Worm (Caenorhabditis elegans) whole organism, young adult: ENCODE results near the gene F23D12.3.

Experiments
- B0019.2 ChIP-seq: fragments of 200-800 bp; sonication (Bioruptor generic); conservative IDR thresholded peaks from 2 replicates; pipeline ENCODE4 v1.3.6; 2022; ENCODE audit warnings: missing genetic modification reagents, missing genetic modification characterization, missing compliant biosample characterization
- B0336.3 ChIP-seq: fragments of 200-800 bp; sonication (Bioruptor generic); IDR thresholded peaks from 2 replicates; pipeline ENCODE4 v1.3.6; 2022; ENCODE audit warnings: missing genetic modification characterization, missing compliant biosample characterization
- C06A6.2 ChIP-seq: fragments of 200-800 bp; sonication (Bioruptor generic); conservative IDR thresholded peaks from 2 replicates; pipeline ENCODE4 v1.3.6; 2022; ENCODE audit warnings: missing genetic modification characterization, missing compliant biosample characterization
- C17E4.6 ChIP-seq: fragments of 200-800 bp; sonication (Bioruptor generic); IDR thresholded peaks from 2 replicates; pipeline ENCODE4 v1.3.6; 2022; ENCODE audit warnings: missing genetic modification reagents, missing genetic modification characterization, missing compliant biosample characterization
- F52B5.7 ChIP-seq: sonication (generic microtip); optimal IDR thresholded peaks from 2 replicates; lab custom pipeline; 2016; ENCODE audit warnings: mild to moderate bottlenecking, missing genetic modification characterization, missing compliant biosample characterization
- K12H6.12 ChIP-seq: fragments of 200-800 bp; sonication (Bioruptor generic); optimal IDR thresholded peaks from 2 replicates; lab custom pipeline; 2018; ENCODE audit warnings: mild to moderate bottlenecking, missing genetic modification characterization, missing compliant biosample characterization
- Y53G8AR.9 ChIP-seq: fragments of 200-800 bp; sonication (Bioruptor generic); conservative IDR thresholded peaks from 2 replicates; pipeline ENCODE4 v1.3.6; 2022; ENCODE audit warnings: missing genetic modification reagents, missing genetic modification characterization, missing compliant biosample characterization
- Y67H2A.10 ChIP-seq: fragments of 200-800 bp; sonication (Bioruptor generic); conservative IDR thresholded peaks from 2 replicates; pipeline ENCODE4 v1.3.6; 2022; ENCODE audit warnings: missing genetic modification reagents, missing genetic modification characterization, missing compliant biosample characterization
- Y95B8A.8 ChIP-seq: fragments of 200-800 bp; sonication (Bioruptor generic); IDR thresholded peaks from 2 replicates; pipeline ENCODE4 v1.3.6; 2022; ENCODE audit warnings: missing genetic modification reagents, missing genetic modification characterization, missing compliant biosample characterization
- ama-1 ChIP-seq, 3 experiments: fragments of 150-350 bp in 1 of 3; sonication (generic microtip) in 2 of 3; optimal IDR thresholded peaks; 2 replicates each; lab custom pipeline; 2014 to 2018; ENCODE audit warnings: missing biosample characterization in 2 of 3, missing genetic modification characterization in 2 of 3, missing genetic modification reagents in 2 of 3
- atf-7 ChIP-seq: sonication (generic microtip); optimal IDR thresholded peaks from 2 replicates; lab custom pipeline; 2017; ENCODE audit warnings: mild to moderate bottlenecking, missing genetic modification characterization, missing compliant biosample characterization
- athp-1 ChIP-seq: sonication (generic microtip); optimal IDR thresholded peaks from 2 replicates; lab custom pipeline; 2017; ENCODE audit warnings: mild to moderate bottlenecking, missing genetic modification characterization, missing compliant biosample characterization
- attf-5 ChIP-seq: fragments of 200-800 bp; sonication (Bioruptor generic); optimal IDR thresholded peaks from 2 replicates; lab custom pipeline; 2018; ENCODE audit warnings: mild to moderate bottlenecking, missing genetic modification characterization, missing compliant biosample characterization
- bed-2 ChIP-seq: fragments of 200-800 bp; sonication (Bioruptor generic); IDR thresholded peaks from 2 replicates; pipeline ENCODE4 v1.3.6; 2022; ENCODE audit warnings: missing genetic modification reagents, missing genetic modification characterization, missing compliant biosample characterization
- ceh-100 ChIP-seq: fragments of 200-800 bp; sonication (Bioruptor generic); IDR thresholded peaks from 2 replicates; pipeline ENCODE4 v1.3.6; 2022; ENCODE audit warnings: missing genetic modification reagents, missing genetic modification characterization, missing compliant biosample characterization
- dox-1 ChIP-seq: fragments of 200-800 bp; sonication (Bioruptor generic); IDR thresholded peaks from 2 replicates; pipeline ENCODE4 v1.3.6; 2022; ENCODE audit warnings: missing genetic modification reagents, missing genetic modification characterization, missing compliant biosample characterization
- ets-4 ChIP-seq: fragments of 200-800 bp; sonication (Bioruptor generic); optimal IDR thresholded peaks from 2 replicates; lab custom pipeline; 2018; ENCODE audit warnings: mild to moderate bottlenecking, missing genetic modification characterization, missing compliant biosample characterization
- lin-40 ChIP-seq: sonication (generic microtip); optimal IDR thresholded peaks from 2 replicates; lab custom pipeline; 2016; ENCODE audit warnings: missing genetic modification characterization, mild to moderate bottlenecking, missing compliant biosample characterization, missing genotype, missing genetic modification reagents
- madf-6 ChIP-seq: fragments of 200-800 bp; sonication (Bioruptor generic); IDR thresholded peaks from 2 replicates; pipeline ENCODE4 v1.3.6; 2022; ENCODE audit warnings: missing genetic modification reagents, missing genetic modification characterization, missing compliant biosample characterization
- madf-8 ChIP-seq: fragments of 200-800 bp; sonication (Bioruptor generic); conservative IDR thresholded peaks from 2 replicates; pipeline ENCODE4 v1.3.6; 2022; ENCODE audit warnings: missing genetic modification reagents, missing genetic modification characterization, missing compliant biosample characterization
- mcd-1 ChIP-seq: fragments of 200-800 bp; sonication (Bioruptor generic); IDR thresholded peaks from 2 replicates; pipeline ENCODE4 v1.3.6; 2022; ENCODE audit warnings: missing genetic modification reagents, missing genetic modification characterization, missing compliant biosample characterization
- nhr-179 ChIP-seq: sonication (generic microtip); optimal IDR thresholded peaks from 2 replicates; lab custom pipeline; 2016; ENCODE audit warnings: mild to moderate bottlenecking, missing genetic modification characterization, missing compliant biosample characterization
- nhr-27 ChIP-seq: fragments of 200-800 bp; sonication (Bioruptor generic); optimal IDR thresholded peaks from 2 replicates; lab custom pipeline; 2018; ENCODE audit warnings: mild to moderate bottlenecking, missing genetic modification characterization, moderate library complexity, missing compliant biosample characterization
- rpc-1 ChIP-seq, 2 experiments: fragments of 150-350 bp in 1 of 2; sonication (generic microtip) in 1 of 2; optimal IDR thresholded peaks; 2 replicates each; lab custom pipeline; 2014 to 2018; ENCODE audit warnings: missing biosample characterization in 1 of 2, missing genetic modification characterization in 1 of 2, missing genetic modification reagents in 1 of 2, missing genotype in 1 of 2
- sdz-38 ChIP-seq: sonication (generic microtip); optimal IDR thresholded peaks from 2 replicates; lab custom pipeline; 2016; ENCODE audit warnings: missing genotype, missing genetic modification characterization, missing compliant biosample characterization
- snpc-1.1 ChIP-seq: sonication (generic microtip); optimal IDR thresholded peaks from 2 replicates; lab custom pipeline; 2017; ENCODE audit warnings: missing genetic modification characterization, mild to moderate bottlenecking, missing compliant biosample characterization, antibody characterized with exemption, moderate library complexity, missing genotype, missing genetic modification reagents; ENCODE audit not compliant: insufficient read depth
- somi-1 ChIP-seq: fragments of 200-800 bp; sonication (Bioruptor generic); optimal IDR thresholded peaks from 2 replicates; lab custom pipeline; 2018; ENCODE audit warnings: mild to moderate bottlenecking, missing genetic modification characterization, missing compliant biosample characterization
- sptf-2 ChIP-seq: fragments of 200-800 bp; sonication (Bioruptor generic); optimal IDR thresholded peaks from 2 replicates; lab custom pipeline; 2018; ENCODE audit warnings: mild to moderate bottlenecking, missing genetic modification characterization, missing compliant biosample characterization
- tbp1 ChIP-seq: fragments of 200-800 bp; sonication (Bioruptor generic); optimal IDR thresholded peaks from 2 replicates; lab custom pipeline; 2018; ENCODE audit warnings: mild to moderate bottlenecking, missing genetic modification characterization, missing compliant biosample characterization
- tlf-1 ChIP-seq: fragments of 200-800 bp; sonication (Bioruptor generic); optimal IDR thresholded peaks from 2 replicates; lab custom pipeline; 2018; ENCODE audit warnings: mild to moderate bottlenecking, missing genetic modification characterization, missing compliant biosample characterization
- xnd-1 ChIP-seq: sonication (generic microtip); optimal IDR thresholded peaks from 2 replicates; lab custom pipeline; 2016; ENCODE audit warnings: missing genotype, missing genetic modification reagents, missing genetic modification characterization, missing compliant biosample characterization
- zfh-2 ChIP-seq: fragments of 200-800 bp; sonication (Bioruptor generic); conservative IDR thresholded peaks from 2 replicates; pipeline ENCODE4 v1.3.6; 2022; ENCODE audit warnings: missing genetic modification reagents, missing genetic modification characterization, missing compliant biosample characterization
- zim-3 ChIP-seq: sonication (generic microtip); optimal IDR thresholded peaks from 2 replicates; lab custom pipeline; 2017; ENCODE audit warnings: mild to moderate bottlenecking, missing genetic modification characterization, moderate library complexity, missing compliant biosample characterization
- ztf-18 ChIP-seq: sonication (generic microtip); optimal IDR thresholded peaks from 2 replicates; lab custom pipeline; 2016; ENCODE audit warnings: missing genotype, mild to moderate bottlenecking, missing genetic modification characterization, missing compliant biosample characterization
- ztf-22 ChIP-seq: fragments of 200-800 bp; sonication (Bioruptor generic); optimal IDR thresholded peaks from 2 replicates; lab custom pipeline; 2018; ENCODE audit warnings: mild to moderate bottlenecking, missing genetic modification characterization, moderate library complexity, missing compliant biosample characterization

Gene F23D12.3

DNA sequence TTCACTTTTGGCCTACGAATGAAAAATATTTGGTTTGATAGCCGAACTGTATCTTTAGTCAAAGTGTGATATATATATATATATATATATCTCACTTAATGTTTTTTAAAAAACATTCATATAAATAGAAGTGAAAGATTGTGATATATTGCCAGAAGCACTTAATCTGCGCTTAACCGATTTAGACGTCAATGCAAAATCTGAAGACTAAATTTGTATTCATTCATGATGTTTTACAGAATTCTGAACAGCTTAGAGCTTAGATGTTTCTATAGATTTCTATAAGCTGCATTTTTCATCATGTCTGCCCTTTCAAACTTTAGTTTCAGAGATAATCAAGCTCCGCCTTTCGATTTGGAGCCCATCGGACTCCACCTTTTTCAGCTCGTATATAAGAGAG lies at the start of gene F23D12.3:
Gene F23D12.3 (plus strand): TSS at position 301 of the 400 bp plus-strand sequence.
- TF ChIP-seq ztf-22 (GFP tag; lab: Kevin White, UChicago) (no peak), dox-1 (GFP tag; lab: Robert Waterston, UW) (no peak), ztf-18 (no peak), tlf-1 (GFP tag; lab: Kevin White, UChicago) (no peak), nhr-27 (tag; lab: Kevin White, UChicago) (no peak), Y53G8AR.9 (GFP tag; lab: Robert Waterston, UW) (no peak), B0336.3 (GFP tag; lab: Robert Waterston, UW) (no peak), Y67H2A.10 (GFP tag; lab: Robert Waterston, UW) (no peak), nhr-179 (tag; lab: Kevin White, UChicago) (no peak), F52B5.7 (no peak), madf-8 (GFP tag; lab: Robert Waterston, UW) (no peak), madf-6 (GFP tag; lab: Robert Waterston, UW) (no peak), ama-1 (optimal IDR thresholded peaks at IDR 0.05; lab: Kevin White, UChicago) (no peak), ama-1 (GFP tag; optimal IDR thresholded peaks at IDR 0.05; lab: Kevin White, UChicago) (no peak), lin-40 (tag; lab: Kevin White, UChicago) (no peak)

DNA sequence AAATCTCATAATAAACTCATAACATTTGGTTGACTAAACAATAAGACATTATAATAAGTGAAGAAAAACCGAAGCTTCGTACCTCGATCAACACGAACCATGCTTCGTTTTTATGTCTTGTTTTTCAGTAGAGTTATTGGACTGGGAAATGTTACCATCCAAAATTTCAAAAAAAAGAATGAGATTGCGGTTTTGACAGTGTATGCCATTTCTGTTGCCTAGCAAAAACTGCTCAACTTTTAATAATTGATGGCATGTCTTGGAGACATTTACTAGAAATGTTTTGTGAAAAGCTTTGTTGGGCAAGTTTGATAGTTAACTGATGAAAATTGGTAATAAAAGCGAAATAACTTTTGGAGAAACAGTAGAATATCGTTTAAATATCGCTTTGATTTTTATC lies 47.2 kb upstream of the F23D12.3 start, which contains the start of gene Y60A9.1:
Gene Y60A9.1 (minus strand): TSS at position 101 of the 400 bp plus-strand sequence.
- TF ChIP-seq ceh-100: no peak
- TF ChIP-seq, all 124 proteins: peak for 0

DNA sequence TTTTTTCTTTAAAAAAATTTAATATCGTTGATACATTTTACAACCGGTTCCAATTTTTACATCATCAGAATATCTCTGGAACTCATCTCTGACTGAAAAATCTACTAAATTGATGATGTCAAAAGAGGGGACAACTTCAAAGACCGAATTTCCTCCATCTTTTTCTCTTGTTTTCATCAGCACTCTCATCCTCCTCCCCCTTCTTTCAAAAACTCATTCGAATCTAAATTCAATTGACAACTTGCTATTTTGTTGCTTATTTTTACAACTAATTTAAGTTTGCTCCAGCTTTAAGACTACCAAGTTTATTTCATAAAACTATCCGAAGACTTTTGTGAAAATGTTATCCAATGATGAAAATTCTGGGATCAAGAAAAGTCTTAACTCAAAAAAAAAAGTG lies 43.4 kb upstream of the F23D12.3 start:
- TF ChIP-seq snpc-1.1 (tag; lab: Kevin White, UChicago): no peak
- TF ChIP-seq sptf-2 (GFP tag; lab: Kevin White, UChicago): no peak
- no peak for TF ChIP-seq sdz-38 (tag; lab: Kevin White, UChicago)
- no peak for TF ChIP-seq Y95B8A.8 (GFP tag; lab: Robert Waterston, UW)
- no peak for TF ChIP-seq bed-2 (GFP tag; lab: Robert Waterston, UW)
- no peak for TF ChIP-seq C17E4.6 (GFP tag; lab: Robert Waterston, UW)
- no peak for TF ChIP-seq ets-4
- no peak for TF ChIP-seq zim-3
- no peak for TF ChIP-seq madf-8 (GFP tag; lab: Robert Waterston, UW)
- no peak for TF ChIP-seq attf-5 (GFP tag; lab: Kevin White, UChicago)
- TF ChIP-seq athp-1 (tag; lab: Kevin White, UChicago): no peak
- no peak for TF ChIP-seq somi-1 (GFP tag; lab: Kevin White, UChicago)
- TF ChIP-seq C06A6.2 (GFP tag; lab: Robert Waterston, UW): no peak
- no peak for TF ChIP-seq zfh-2 (GFP tag; lab: Robert Waterston, UW)
- TF ChIP-seq tbp1: no peak
- no peak for TF ChIP-seq B0019.2 (GFP tag; lab: Robert Waterston, UW)
- no peak for TF ChIP-seq atf-7 (tag; lab: Kevin White, UChicago)
- no peak for TF ChIP-seq mcd-1
- TF ChIP-seq K12H6.12: no peak
- TF ChIP-seq, all 124 proteins: peak for 0

DNA sequence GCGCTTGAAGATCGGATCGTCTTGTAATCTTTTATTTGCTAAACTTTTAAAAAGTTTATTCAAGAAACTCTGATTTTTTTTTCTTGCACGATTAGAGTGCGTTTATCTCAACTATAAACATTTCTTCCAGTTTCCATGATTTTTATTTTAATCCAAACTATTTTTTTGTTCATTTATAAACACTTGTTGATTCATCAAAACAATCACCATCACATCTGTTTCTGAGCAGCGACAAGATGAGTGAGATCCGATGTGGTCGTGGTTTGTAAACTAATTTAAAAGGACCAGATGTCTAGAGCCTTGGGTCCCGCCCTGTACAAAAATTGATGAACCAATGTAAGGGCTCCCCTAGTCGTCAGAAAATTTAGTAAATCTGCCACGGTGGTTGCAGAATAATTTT lies 41.2 kb upstream of the F23D12.3 start:
- TF ChIP-seq xnd-1 (no peak), rpc-1 (optimal IDR thresholded peaks at IDR 0.05; lab: Kevin White, UChicago) (no peak), rpc-1 (tag; optimal IDR thresholded peaks at IDR 0.05; lab: Kevin White, UChicago) (peak; percentile 20)
